Worm (Caenorhabditis elegans) whole organism, L2 larva: Measurements from ENCODE around the gene Y50D4A.4.

Experiments
- F13H6.1 ChIP-seq: sonication (generic microtip); optimal IDR thresholded peaks from 2 replicates; lab custom pipeline; 2016; ENCODE audit warnings: missing genetic modification characterization, missing compliant biosample characterization
- ZK546.5 ChIP-seq: sonication (generic microtip); optimal IDR thresholded peaks from 2 replicates; lab custom pipeline; 2017; ENCODE audit warnings: missing biosample characterization, missing genetic modification characterization
- ceh-82 ChIP-seq: fragments of 150-350 bp; optimal IDR thresholded peaks from 2 replicates; lab custom pipeline; 2014; ENCODE audit warnings: missing biosample characterization, missing genetic modification characterization
- lin-11 ChIP-seq: fragments of 150-350 bp; sonication (generic microtip); optimal IDR thresholded peaks from 2 replicates; lab custom pipeline; 2014; ENCODE audit warnings: missing biosample characterization, missing genetic modification characterization, inconsistent platforms, mixed read lengths
- mdl-1 ChIP-seq, 2 experiments: fragments of 150-350 bp in 1 of 2; sonication (generic microtip) in 1 of 2; optimal IDR thresholded peaks; 2 replicates each; lab custom pipeline; 2017; ENCODE audit warnings: missing biosample characterization in 2 of 2, missing genetic modification characterization in 2 of 2
- nhr-23 ChIP-seq: fragments of 150-350 bp; optimal IDR thresholded peaks from 2 replicates; lab custom pipeline; 2014; ENCODE audit warnings: missing biosample characterization, missing genetic modification reagents, missing genetic modification characterization
- snpc-4 ChIP-seq: fragments of 150-350 bp; optimal IDR thresholded peaks from 2 replicates; lab custom pipeline; 2014; ENCODE audit warnings: missing biosample characterization, missing genetic modification characterization
- ztf-11 ChIP-seq: sonication (generic microtip); optimal IDR thresholded peaks from 2 replicates; lab custom pipeline; 2017; ENCODE audit warnings: missing biosample characterization, missing genetic modification characterization

DNA sequence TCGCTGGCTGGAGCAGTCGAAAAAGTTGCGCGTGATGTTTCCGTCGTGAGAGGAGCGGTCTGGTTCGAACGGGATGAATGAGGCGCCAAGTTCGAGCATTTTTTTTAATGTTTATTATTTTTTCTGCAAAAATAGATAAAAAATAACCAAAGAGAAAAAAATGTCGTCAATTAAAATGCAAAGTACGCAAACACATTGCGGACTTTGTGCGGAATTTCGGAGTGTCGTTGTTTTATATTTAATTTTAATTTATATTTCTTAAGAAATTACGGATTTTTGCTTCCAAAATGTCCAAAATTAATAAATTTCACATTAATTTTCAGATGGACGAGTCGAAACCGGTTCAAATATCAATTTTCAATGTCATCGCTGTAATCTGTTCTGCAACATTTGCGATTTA, at the start of gene Y50D4A.4, which contains the start of gene wrb-1:
- TF ChIP-seq ceh-82 (tag; lab: Kevin White, UChicago) = no peak
- TF ChIP-seq lin-11 = no peak
- peak; percentile 24 for TF ChIP-seq snpc-4 (tag; lab: Kevin White, UChicago)
- TF ChIP-seq ztf-11 = no peak
- no peak for TF ChIP-seq mdl-1 (tag; optimal IDR thresholded peaks at IDR 0.05; lab: Kevin White, UChicago)
- no peak for TF ChIP-seq nhr-23 (tag; lab: Kevin White, UChicago)
- no peak for TF ChIP-seq ZK546.5 (tag; lab: Kevin White, UChicago)
- peak; percentile 15 for TF ChIP-seq F13H6.1 (tag; lab: Kevin White, UChicago)
